Fruit fly (Drosophila melanogaster) whole organism, pupa: ENCODE measurements around the gene CG7376.

Experiments used
- CG10348 ChIP-seq: fragments of 200-800 bp; sonication (Bioruptor generic); IDR thresholded peaks from 2 replicates; pipeline ENCODE4 v1.3.6; 2022; ENCODE audit warnings: missing biosample characterization, missing genetic modification characterization
- CG12605 ChIP-seq: fragments of 200-800 bp; sonication (Bioruptor generic); IDR thresholded peaks from 2 replicates; pipeline ENCODE4 v1.3.6; 2022; ENCODE audit warnings: missing biosample characterization, missing genetic modification characterization
- CG13204 ChIP-seq: fragments of 200-800 bp; sonication (Bioruptor generic); optimal IDR thresholded peaks from 2 replicates; lab custom pipeline; 2018; ENCODE audit warnings: missing biosample characterization, mild to moderate bottlenecking, missing genetic modification characterization, moderate library complexity
- CG14655 ChIP-seq: fragments of 200-800 bp; sonication (Bioruptor generic); optimal IDR thresholded peaks from 3 replicates; lab custom pipeline; 2017; ENCODE audit warnings: mild to moderate bottlenecking, missing biosample characterization, missing genetic modification reagents, missing genetic modification characterization
- CG15710 ChIP-seq: fragments of 200-800 bp; sonication (Bioruptor generic); optimal IDR thresholded peaks from 2 replicates; lab custom pipeline; 2018; ENCODE audit warnings: missing biosample characterization, mild to moderate bottlenecking, missing genetic modification characterization, moderate library complexity
- CG17806 ChIP-seq: fragments of 200-800 bp; sonication (Bioruptor generic); optimal IDR thresholded peaks from 2 replicates; lab custom pipeline; 2018; ENCODE audit warnings: missing biosample characterization, mild to moderate bottlenecking, missing genetic modification characterization, moderate library complexity
- CG32121 ChIP-seq: fragments of 200-800 bp; sonication (Bioruptor generic); IDR thresholded peaks from 2 replicates; pipeline ENCODE4 v1.3.6; 2022; ENCODE audit warnings: missing biosample characterization, missing genetic modification characterization
- CG34367 ChIP-seq: fragments of 200-800 bp; sonication (Bioruptor generic); optimal IDR thresholded peaks from 2 replicates; lab custom pipeline; 2018; ENCODE audit warnings: missing biosample characterization, mild to moderate bottlenecking, missing genetic modification characterization
- CG4496 ChIP-seq: fragments of 200-800 bp; sonication (Bioruptor generic); IDR thresholded peaks from 3 replicates; pipeline ENCODE4 v1.3.6; 2022; ENCODE audit warnings: missing biosample characterization, missing genetic modification characterization
- CG8159 ChIP-seq: fragments of 200-800 bp; sonication (Bioruptor generic); optimal IDR thresholded peaks from 3 replicates; lab custom pipeline; 2018; ENCODE audit warnings: missing biosample characterization, mild to moderate bottlenecking, missing genetic modification characterization, moderate library complexity
- CG8301 ChIP-seq: fragments of 200-800 bp; sonication (Bioruptor generic); optimal IDR thresholded peaks from 2 replicates; lab custom pipeline; 2018; ENCODE audit warnings: missing biosample characterization, mild to moderate bottlenecking, missing genetic modification characterization
- CG9948 ChIP-seq: fragments of 200-800 bp; sonication (Bioruptor generic); optimal IDR thresholded peaks from 2 replicates; lab custom pipeline; 2018; ENCODE audit warnings: missing biosample characterization, mild to moderate bottlenecking, missing genetic modification characterization, moderate library complexity
- D1 ChIP-seq: fragments of 200-800 bp; sonication (Bioruptor generic); optimal IDR thresholded peaks from 2 replicates; lab custom pipeline; 2018; ENCODE audit warnings: missing biosample characterization, mild to moderate bottlenecking, missing genetic modification characterization, moderate library complexity
- EcR ChIP-seq: fragments of 200-800 bp; sonication (Bioruptor generic); optimal IDR thresholded peaks from 3 replicates; lab custom pipeline; 2019; ENCODE audit warnings: missing biosample characterization, missing genetic modification characterization, mild to moderate bottlenecking, moderate library complexity, missing genetic modification reagents
- Ets98B ChIP-seq: fragments of 200-800 bp; sonication (Bioruptor generic); IDR thresholded peaks from 2 replicates; pipeline ENCODE4 v1.3.6; 2022; ENCODE audit warnings: missing biosample characterization, missing genetic modification characterization
- Pif1A ChIP-seq: fragments of 200-800 bp; sonication (Bioruptor generic); optimal IDR thresholded peaks from 3 replicates; lab custom pipeline; 2016; ENCODE audit warnings: missing biosample characterization, missing genetic modification characterization
- Pif1B ChIP-seq: fragments of 200-800 bp; sonication (Bioruptor generic); optimal IDR thresholded peaks from 3 replicates; lab custom pipeline; 2016; ENCODE audit warnings: missing biosample characterization, missing genetic modification characterization
- Snoo ChIP-seq: fragments of 200-800 bp; sonication (Bioruptor generic); optimal IDR thresholded peaks from 3 replicates; lab custom pipeline; 2017; ENCODE audit warnings: missing biosample characterization, mild to moderate bottlenecking, missing genetic modification characterization, inconsistent platforms
- gl ChIP-seq: fragments of 200-800 bp; sonication (Bioruptor generic); optimal IDR thresholded peaks from 2 replicates; lab custom pipeline; 2018; ENCODE audit warnings: missing biosample characterization, mild to moderate bottlenecking, missing genetic modification characterization
- rn ChIP-seq: fragments of 200-800 bp; sonication (Bioruptor generic); IDR thresholded peaks from 2 replicates; pipeline ENCODE4 v1.3.6; 2022; ENCODE audit warnings: missing biosample characterization, missing genetic modification characterization

CG7376 gene

DNA sequence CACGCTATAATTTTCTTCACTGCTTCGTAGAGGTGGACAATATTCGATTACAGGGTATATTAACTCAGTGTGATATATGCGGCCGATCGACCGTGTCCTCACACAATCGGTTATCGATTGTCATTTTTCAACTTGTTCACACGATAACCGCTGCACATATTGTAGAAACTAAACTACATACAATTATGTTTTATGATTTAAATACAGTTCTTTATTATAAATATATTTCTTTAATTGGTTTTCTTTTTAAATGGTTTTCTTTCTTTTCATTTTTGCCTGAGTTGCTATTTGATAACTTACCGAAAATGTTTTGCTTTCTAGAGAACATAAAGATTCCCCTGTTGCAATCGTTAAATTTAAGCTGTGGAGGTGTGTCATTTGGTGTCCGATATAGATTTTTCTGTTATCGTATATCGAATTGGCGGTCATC lies at the start of gene CG7376, which contains the start of gene fmt:
Gene CG7376 (plus strand): TSS at position 423 of the 430 bp plus-strand sequence.
Gene fmt (minus strand): TSS at position 55 of the 430 bp plus-strand sequence.
- no peak for TF ChIP-seq gl (tag; lab: Kevin White, UChicago)
- peak; percentile 45 for TF ChIP-seq CG9948 (tag; lab: Kevin White, UChicago)
- TF ChIP-seq CG32121 (GFP tag; lab: Robert Waterston, UW): no peak

DNA sequence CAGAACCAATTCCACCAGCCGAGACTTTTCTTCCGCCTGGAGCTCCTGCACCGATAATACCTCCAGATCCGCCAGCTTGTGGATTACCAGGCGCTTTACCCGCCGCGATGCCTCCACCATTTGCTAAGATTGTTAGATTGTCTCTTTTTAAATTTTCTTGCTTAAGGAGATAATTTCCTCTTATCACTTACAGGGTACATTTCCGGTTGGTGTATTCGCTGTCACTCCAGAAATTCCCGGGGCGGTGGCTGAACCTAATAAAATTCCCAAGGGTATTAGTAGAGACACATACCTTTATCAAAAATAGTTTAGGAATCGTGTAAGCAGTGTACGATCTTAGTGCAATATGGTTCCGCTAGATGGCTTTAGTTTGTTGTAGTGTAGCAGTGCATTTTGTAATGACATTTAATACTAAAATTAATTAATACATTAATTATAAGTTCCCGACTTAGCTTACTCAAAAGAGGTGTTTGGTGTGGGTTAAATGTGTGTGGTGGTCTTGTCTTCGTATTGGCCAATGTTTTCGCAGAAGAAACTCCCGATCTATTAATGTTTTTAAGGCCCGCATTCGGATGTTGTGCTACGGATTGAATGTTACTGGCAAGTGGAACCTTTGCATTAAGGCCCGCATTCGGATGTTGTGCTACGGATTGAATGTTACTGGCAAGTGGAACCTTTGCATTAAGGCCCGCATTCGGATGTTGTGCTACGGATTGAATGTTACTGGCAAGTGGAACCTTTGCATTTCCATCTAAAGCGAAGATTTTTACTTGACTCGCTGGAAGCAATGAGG lies 49.2 kb upstream of the CG7376 start:
- TF ChIP-seq rn (GFP tag; lab: Robert Waterston, UW): peak; percentile 25; the same call in 1 of the 2 replicates
- peak; percentile 15 for TF ChIP-seq Pif1A
- no peak; the same call in 1 of the 2 replicates for TF ChIP-seq Ets98B (GFP tag; lab: Robert Waterston, UW)

DNA sequence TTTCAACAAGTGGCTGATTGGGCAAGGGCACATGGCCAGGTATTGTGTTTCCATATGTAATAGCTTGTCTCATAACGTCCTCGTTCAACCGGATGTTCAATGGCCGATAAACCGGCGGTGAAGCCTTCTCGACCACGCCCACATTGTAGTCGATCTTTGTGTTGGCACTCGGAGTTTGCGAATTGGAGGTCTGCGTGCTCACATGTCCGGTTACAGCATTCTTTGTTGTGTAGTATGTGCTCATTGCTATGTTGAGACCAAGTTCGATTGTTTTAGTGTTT lies 48.7 kb upstream of the CG7376 start:
- no peak for TF ChIP-seq CG13204 (GFP tag; lab: Kevin White, UChicago)
- TF ChIP-seq, all 21 proteins: peak for 0

DNA sequence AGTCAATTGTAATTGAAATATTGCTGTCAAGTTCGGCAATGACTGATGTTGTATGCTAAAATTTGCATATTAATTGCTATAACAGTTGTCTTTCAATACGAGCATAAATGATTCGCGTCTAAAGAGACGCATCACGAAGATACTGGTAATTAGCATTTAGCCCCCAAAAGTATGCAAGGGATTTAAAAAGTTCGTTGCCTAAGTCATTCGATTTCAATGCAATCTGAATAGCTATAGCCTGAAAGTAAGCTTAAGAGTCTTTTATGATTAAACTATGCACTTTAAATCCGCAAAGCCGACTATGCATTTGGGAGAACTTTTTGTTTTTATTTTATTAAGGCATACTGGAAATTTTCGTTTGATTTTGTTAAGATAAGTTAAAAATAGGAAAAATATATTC lies 44.5 kb upstream of the CG7376 start:
- TF ChIP-seq Ets98B (GFP tag; lab: Robert Waterston, UW): no peak
- peak; percentile 20 for TF ChIP-seq D1 (tag; lab: Kevin White, UChicago)
- TF ChIP-seq, all 21 proteins: peak for 1

DNA sequence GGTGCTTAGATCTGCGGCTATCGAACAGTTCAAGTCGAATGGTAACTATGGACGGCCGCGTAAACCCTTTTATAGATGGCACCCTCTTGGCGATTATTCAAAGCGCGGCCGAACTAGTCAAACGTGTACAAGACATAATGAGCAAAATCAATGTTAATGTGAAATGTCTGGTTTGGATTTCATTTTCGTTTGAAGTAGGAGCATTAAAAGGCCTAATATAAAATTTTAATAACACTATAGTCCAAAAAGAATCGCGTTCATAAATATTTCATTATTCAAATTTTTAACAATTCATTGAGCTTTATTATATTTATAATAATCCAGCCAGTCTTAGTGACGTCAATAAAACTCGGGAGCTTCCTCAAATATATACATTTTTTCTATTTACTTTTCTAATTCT lies 43.1 kb upstream of the CG7376 start, which contains the start of gene Lcp65Ag3:
Gene Lcp65Ag3 (minus strand): TSS at position 46 of the 400 bp plus-strand sequence.
- no peak for TF ChIP-seq Pif1A

DNA sequence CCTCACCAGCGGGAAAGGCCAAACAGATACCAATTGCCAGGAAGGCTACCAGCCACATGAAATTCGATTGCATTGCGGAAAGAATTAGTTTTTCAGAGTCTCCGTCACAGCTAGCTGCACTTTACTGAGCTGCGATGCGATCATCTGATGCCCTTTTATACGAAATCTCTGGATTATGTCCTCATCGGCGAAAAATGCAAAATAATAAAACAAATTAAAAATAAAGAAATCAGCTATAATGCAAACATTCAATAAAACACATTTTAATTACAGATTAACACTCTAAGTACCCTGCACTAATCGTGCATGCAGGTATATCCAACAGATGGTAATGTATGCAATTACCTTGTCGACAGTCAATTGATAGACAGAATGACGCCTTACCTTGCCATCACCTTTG lies 42.0 kb upstream of the CG7376 start, which contains the start of gene Cpr65Au:
Gene Cpr65Au (minus strand): TSS at position 101 of the 400 bp plus-strand sequence.
- TF ChIP-seq rn (GFP tag; lab: Robert Waterston, UW) (0 out of 2 replicates have a peak, but pooled peaks have one; percentile 9), EcR (GFP tag; lab: Kevin White, UChicago) (no peak)

DNA sequence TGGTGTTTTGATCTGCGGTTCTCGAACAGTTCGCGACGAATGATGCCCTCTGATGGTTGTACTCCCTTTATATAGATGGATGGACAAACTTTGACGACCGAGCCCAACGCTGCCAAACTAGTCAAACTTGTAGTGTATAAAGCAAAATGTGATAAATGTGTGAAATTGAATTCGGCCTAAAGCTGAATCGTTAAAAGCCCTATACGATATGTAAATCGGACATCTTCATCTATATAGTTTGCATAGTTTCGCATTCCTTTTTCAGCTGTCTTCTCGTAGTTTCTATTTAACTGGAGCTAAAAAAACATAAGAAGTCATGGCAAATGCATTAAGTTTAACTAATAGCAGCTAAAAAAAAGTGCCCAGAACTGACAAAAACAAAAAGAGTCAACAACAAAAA lies 40.5 kb upstream of the CG7376 start, which contains the start of gene Lcp65Ag2:
Gene Lcp65Ag2 (minus strand): TSS at position 48 of the 400 bp plus-strand sequence.
- TF ChIP-seq Pif1B (GFP tag; lab: Kevin White, UChicago): no peak
- TF ChIP-seq CG13204 (GFP tag; lab: Kevin White, UChicago): no peak
- TF ChIP-seq CG14655 (GFP tag; lab: Kevin White, UChicago): no peak
- no peak for TF ChIP-seq CG10348 (GFP tag; lab: Robert Waterston, UW)
- no peak for TF ChIP-seq CG8301 (tag; lab: Kevin White, UChicago)
- no peak for TF ChIP-seq CG34367 (tag; lab: Kevin White, UChicago)
- no peak for TF ChIP-seq Snoo (tag; lab: Kevin White, UChicago)
- TF ChIP-seq gl (tag; lab: Kevin White, UChicago): no peak
- no peak for TF ChIP-seq CG8159
- TF ChIP-seq CG15710: no peak
- TF ChIP-seq CG4496 (GFP tag; lab: Robert Waterston, UW): no peak
- TF ChIP-seq EcR (GFP tag; lab: Kevin White, UChicago): no peak
- TF ChIP-seq D1 (tag; lab: Kevin White, UChicago): no peak

DNA sequence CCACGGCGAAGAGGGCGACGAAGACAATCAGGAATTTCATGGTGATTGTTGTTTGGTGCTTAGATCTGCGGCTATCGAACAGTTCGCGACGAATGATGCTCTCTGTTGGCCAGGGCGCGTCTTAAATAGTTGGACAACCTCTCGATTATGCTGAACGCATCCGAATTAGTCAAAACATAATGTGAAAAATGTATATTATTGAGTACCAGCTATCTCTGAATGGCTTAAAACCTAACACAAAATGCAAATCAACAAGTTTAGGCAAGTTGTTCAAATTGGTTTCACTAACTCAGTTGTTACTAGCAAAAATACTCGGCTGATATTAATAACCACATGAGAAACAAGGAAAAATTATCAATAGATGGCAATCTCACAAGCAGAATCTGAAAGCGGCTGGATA lies 38.9 kb upstream of the CG7376 start, which contains the start of gene Lcp65Ag1:
Gene Lcp65Ag1 (minus strand): TSS at position 101 of the 400 bp plus-strand sequence.
- no peak for TF ChIP-seq CG9948 (tag; lab: Kevin White, UChicago)
- no peak for TF ChIP-seq D1 (tag; lab: Kevin White, UChicago)
- TF ChIP-seq CG17806 (tag; lab: Kevin White, UChicago): no peak
- no peak for TF ChIP-seq Pif1A
- no peak for TF ChIP-seq CG32121 (GFP tag; lab: Robert Waterston, UW)
- TF ChIP-seq CG13204 (GFP tag; lab: Kevin White, UChicago): no peak
- TF ChIP-seq CG8301 (tag; lab: Kevin White, UChicago): no peak
- no peak for TF ChIP-seq CG8159
- TF ChIP-seq CG12605: no peak
- no peak for TF ChIP-seq CG14655 (GFP tag; lab: Kevin White, UChicago)
